Worm (Caenorhabditis elegans) whole organism, young adult: Measurements from ENCODE around the gene F36D4.4.

ENCODE experiments used
- B0019.2 ChIP-seq: fragments of 200-800 bp; sonication (Bioruptor generic); conservative IDR thresholded peaks from 2 replicates; pipeline ENCODE4 v1.3.6; 2022; ENCODE audit warnings: missing genetic modification reagents, missing genetic modification characterization, missing compliant biosample characterization
- C17E4.6 ChIP-seq: fragments of 200-800 bp; sonication (Bioruptor generic); IDR thresholded peaks from 2 replicates; pipeline ENCODE4 v1.3.6; 2022; ENCODE audit warnings: missing genetic modification reagents, missing genetic modification characterization, missing compliant biosample characterization
- D2030.7 ChIP-seq: fragments of 200-800 bp; sonication (Bioruptor generic); IDR thresholded peaks from 2 replicates; pipeline ENCODE4 v1.3.6; 2022; ENCODE audit warnings: missing genetic modification reagents, missing genetic modification characterization, missing compliant biosample characterization
- F33H1.4 ChIP-seq: fragments of 200-800 bp; sonication (Bioruptor generic); IDR thresholded peaks from 2 replicates; pipeline ENCODE4 v1.3.6; 2022; ENCODE audit warnings: missing genetic modification reagents, missing genetic modification characterization, missing compliant biosample characterization
- F39B2.1 ChIP-seq: fragments of 200-800 bp; sonication (Bioruptor generic); IDR thresholded peaks from 2 replicates; pipeline ENCODE4 v1.3.6; 2022; ENCODE audit warnings: missing genetic modification reagents, missing genetic modification characterization, missing compliant biosample characterization
- Y53G8AR.9 ChIP-seq: fragments of 200-800 bp; sonication (Bioruptor generic); conservative IDR thresholded peaks from 2 replicates; pipeline ENCODE4 v1.3.6; 2022; ENCODE audit warnings: missing genetic modification reagents, missing genetic modification characterization, missing compliant biosample characterization
- Y95B8A.8 ChIP-seq: fragments of 200-800 bp; sonication (Bioruptor generic); IDR thresholded peaks from 2 replicates; pipeline ENCODE4 v1.3.6; 2022; ENCODE audit warnings: missing genetic modification reagents, missing genetic modification characterization, missing compliant biosample characterization
- ZK185.1 ChIP-seq: sonication (generic microtip); optimal IDR thresholded peaks from 2 replicates; lab custom pipeline; 2016; ENCODE audit warnings: mild to moderate bottlenecking, missing genetic modification characterization, missing compliant biosample characterization; ENCODE audit not compliant: poor library complexity, severe bottlenecking
- ama-1 ChIP-seq, 3 experiments: fragments of 150-350 bp in 1 of 3; sonication (generic microtip) in 2 of 3; optimal IDR thresholded peaks; 2 replicates each; lab custom pipeline; 2014 to 2018; ENCODE audit warnings: missing biosample characterization in 2 of 3, missing genetic modification characterization in 2 of 3, missing genetic modification reagents in 2 of 3
- attf-6 ChIP-seq: fragments of 200-800 bp; sonication (Bioruptor generic); IDR thresholded peaks from 2 replicates; pipeline ENCODE4 v1.3.6; 2022; ENCODE audit warnings: missing genetic modification reagents, missing genetic modification characterization, missing compliant biosample characterization
- bed-2 ChIP-seq: fragments of 200-800 bp; sonication (Bioruptor generic); IDR thresholded peaks from 2 replicates; pipeline ENCODE4 v1.3.6; 2022; ENCODE audit warnings: missing genetic modification reagents, missing genetic modification characterization, missing compliant biosample characterization
- cebp-1 ChIP-seq, 2 experiments: fragments of 200-800 bp in 1 of 2; sonication (Bioruptor generic) in 1 of 2; sonication (generic microtip) in 1 of 2; IDR thresholded peaks in 1 of 2; optimal IDR thresholded peaks in 1 of 2; 2 replicates each; pipeline versions ENCODE4 v1.3.6 to Lab custom; 2017 to 2022; ENCODE audit warnings: missing compliant biosample characterization in 2 of 2, missing genetic modification characterization in 2 of 2, mild to moderate bottlenecking in 1 of 2, missing genetic modification reagents in 1 of 2, moderate library complexity in 1 of 2
- ceh-40 ChIP-seq: fragments of 200-800 bp; sonication (Bioruptor generic); IDR thresholded peaks from 2 replicates; pipeline ENCODE4 v1.3.6; 2022; ENCODE audit warnings: missing genetic modification characterization, missing compliant biosample characterization
- ceh-58 ChIP-seq: fragments of 200-800 bp; sonication (Bioruptor generic); IDR thresholded peaks from 2 replicates; pipeline ENCODE4 v1.3.6; 2022; ENCODE audit warnings: missing genetic modification characterization, missing compliant biosample characterization
- ceh-91 ChIP-seq: fragments of 200-800 bp; sonication (Bioruptor generic); IDR thresholded peaks from 2 replicates; pipeline ENCODE4 v1.3.6; 2022; ENCODE audit warnings: missing genetic modification reagents, missing genetic modification characterization, missing compliant biosample characterization
- dox-1 ChIP-seq: fragments of 200-800 bp; sonication (Bioruptor generic); IDR thresholded peaks from 2 replicates; pipeline ENCODE4 v1.3.6; 2022; ENCODE audit warnings: missing genetic modification reagents, missing genetic modification characterization, missing compliant biosample characterization
- egl-44 ChIP-seq: fragments of 200-800 bp; sonication (Bioruptor generic); IDR thresholded peaks from 2 replicates; pipeline ENCODE4 v1.3.6; 2022; ENCODE audit warnings: missing genetic modification reagents, missing genetic modification characterization, missing compliant biosample characterization
- egrh-3 ChIP-seq: fragments of 200-800 bp; sonication (Bioruptor generic); IDR thresholded peaks from 2 replicates; pipeline ENCODE4 v1.3.6; 2022; ENCODE audit warnings: missing genetic modification reagents, missing genetic modification characterization, missing compliant biosample characterization
- ekl-4 ChIP-seq: fragments of 200-800 bp; sonication (Bioruptor generic); IDR thresholded peaks from 2 replicates; pipeline ENCODE4 v1.3.6; 2022; ENCODE audit warnings: missing genetic modification reagents, missing genetic modification characterization, missing compliant biosample characterization
- hmg-20 ChIP-seq: fragments of 200-800 bp; sonication (Bioruptor generic); IDR thresholded peaks from 2 replicates; pipeline ENCODE4 v1.3.6; 2022; ENCODE audit warnings: missing genetic modification reagents, missing genetic modification characterization, missing compliant biosample characterization
- hsf-1 ChIP-seq: fragments of 200-800 bp; sonication (Bioruptor generic); IDR thresholded peaks from 2 replicates; pipeline ENCODE4 v1.3.6; 2022; ENCODE audit warnings: missing genetic modification reagents, missing genetic modification characterization, missing compliant biosample characterization
- lin-26 ChIP-seq: fragments of 200-800 bp; sonication (Bioruptor generic); IDR thresholded peaks from 2 replicates; pipeline ENCODE4 v1.3.6; 2022; ENCODE audit warnings: missing genetic modification reagents, missing genetic modification characterization, missing compliant biosample characterization
- lin-40 ChIP-seq: sonication (generic microtip); optimal IDR thresholded peaks from 2 replicates; lab custom pipeline; 2016; ENCODE audit warnings: missing genetic modification characterization, mild to moderate bottlenecking, missing compliant biosample characterization, missing genotype, missing genetic modification reagents
- lin-54 ChIP-seq: fragments of 200-800 bp; sonication (Bioruptor generic); optimal IDR thresholded peaks from 2 replicates; lab custom pipeline; 2018; ENCODE audit warnings: mild to moderate bottlenecking, missing genetic modification characterization, missing compliant biosample characterization
- madf-3 ChIP-seq: fragments of 200-800 bp; sonication (Bioruptor generic); IDR thresholded peaks from 2 replicates; pipeline ENCODE4 v1.3.6; 2022; ENCODE audit warnings: missing genetic modification reagents, missing genetic modification characterization, missing compliant biosample characterization
- madf-6 ChIP-seq: fragments of 200-800 bp; sonication (Bioruptor generic); IDR thresholded peaks from 2 replicates; pipeline ENCODE4 v1.3.6; 2022; ENCODE audit warnings: missing genetic modification reagents, missing genetic modification characterization, missing compliant biosample characterization
- nfya-2 ChIP-seq: fragments of 200-800 bp; sonication (Bioruptor generic); IDR thresholded peaks from 2 replicates; pipeline ENCODE4 v1.3.6; 2022; ENCODE audit warnings: missing genetic modification reagents, missing genetic modification characterization, missing compliant biosample characterization
- nhr-120 ChIP-seq: fragments of 200-800 bp; sonication (Bioruptor generic); IDR thresholded peaks from 2 replicates; pipeline ENCODE4 v1.3.6; 2022; ENCODE audit warnings: missing genetic modification characterization, missing compliant biosample characterization
- nhr-179 ChIP-seq: sonication (generic microtip); optimal IDR thresholded peaks from 2 replicates; lab custom pipeline; 2016; ENCODE audit warnings: mild to moderate bottlenecking, missing genetic modification characterization, missing compliant biosample characterization
- pbrm-1 ChIP-seq: fragments of 200-800 bp; sonication (Bioruptor generic); IDR thresholded peaks from 2 replicates; pipeline ENCODE4 v1.3.6; 2022; ENCODE audit warnings: missing genetic modification reagents, missing genetic modification characterization, missing compliant biosample characterization
- rcor-1 ChIP-seq: fragments of 200-800 bp; sonication (Bioruptor generic); IDR thresholded peaks from 2 replicates; pipeline ENCODE4 v1.3.6; 2022; ENCODE audit warnings: missing genetic modification reagents, missing genetic modification characterization, missing compliant biosample characterization
- tlf-1 ChIP-seq: fragments of 200-800 bp; sonication (Bioruptor generic); optimal IDR thresholded peaks from 2 replicates; lab custom pipeline; 2018; ENCODE audit warnings: mild to moderate bottlenecking, missing genetic modification characterization, missing compliant biosample characterization
- unc-62 ChIP-seq: fragments of 150-350 bp; optimal IDR thresholded peaks from 2 replicates; lab custom pipeline; 2014; ENCODE audit warnings: missing biosample characterization, missing genetic modification reagents, missing genetic modification characterization
- ztf-25 ChIP-seq: fragments of 200-800 bp; sonication (Bioruptor generic); IDR thresholded peaks from 2 replicates; pipeline ENCODE4 v1.3.6; 2022; ENCODE audit warnings: missing genetic modification reagents, missing genetic modification characterization, missing compliant biosample characterization
- ztf-28 ChIP-seq: fragments of 200-800 bp; sonication (Bioruptor generic); IDR thresholded peaks from 2 replicates; pipeline ENCODE4 v1.3.6; 2022; ENCODE audit warnings: missing genetic modification reagents, missing genetic modification characterization, missing compliant biosample characterization

F36D4.4 gene

DNA sequence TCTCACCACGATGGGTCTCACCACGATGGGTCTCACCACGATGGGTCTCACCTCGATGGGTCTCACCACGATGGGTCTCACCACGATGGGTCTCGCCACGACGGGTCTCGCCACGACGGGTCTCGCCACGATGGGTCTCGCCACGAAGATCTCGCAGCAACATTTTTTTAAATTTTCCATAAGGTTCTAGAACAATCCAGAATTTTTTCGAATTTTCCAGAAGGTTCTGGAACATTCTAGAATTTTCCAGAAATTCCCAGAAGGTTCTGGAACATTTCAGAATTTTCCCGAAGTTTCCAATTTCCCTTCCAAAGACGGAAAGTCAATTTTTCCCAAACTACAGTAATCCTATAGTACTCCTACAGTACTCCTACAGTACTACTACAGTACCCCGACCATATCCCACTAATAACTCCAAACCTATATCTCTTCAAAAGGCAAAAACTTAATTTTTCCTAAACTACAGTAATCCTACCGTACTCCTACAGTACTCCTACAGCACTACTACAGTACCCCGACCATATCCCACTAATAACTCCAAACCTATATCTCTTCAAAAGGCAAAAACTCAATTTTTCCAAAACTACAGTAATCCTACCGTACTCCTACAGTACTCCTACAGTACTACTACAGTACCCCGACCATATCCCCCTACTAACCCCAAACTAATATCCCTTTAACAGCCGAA is 25.0 kb upstream of the F36D4.4 start, which contains the start of gene Y54B9A.1:
Gene Y54B9A.1, minus strand, starts transcription at position 235 of the 688 bp plus-strand sequence.
- TF ChIP-seq pbrm-1 (GFP tag; lab: Robert Waterston, UW) (peak; percentile 65; the same call in 1 of the 2 replicates), F39B2.1 (GFP tag; lab: Robert Waterston, UW) (peak; percentile 73; the same call in 1 of the 2 replicates), madf-6 (GFP tag; lab: Robert Waterston, UW) (peak; percentile 91), rcor-1 (GFP tag; lab: Robert Waterston, UW) (peak; percentile 79), egrh-3 (GFP tag; lab: Robert Waterston, UW) (peak; percentile 19; the same call in 1 of the 2 replicates), ekl-4 (GFP tag; lab: Robert Waterston, UW) (peak; percentile 84), C17E4.6 (GFP tag; lab: Robert Waterston, UW) (peak; percentile 44; the same call in 1 of the 2 replicates), F33H1.4 (GFP tag; lab: Robert Waterston, UW) (peak; percentile 70), attf-6 (GFP tag; lab: Robert Waterston, UW) (peak; percentile 93), dox-1 (GFP tag; lab: Robert Waterston, UW) (peak; percentile 86; the same call in 1 of the 2 replicates), lin-26 (GFP tag; lab: Robert Waterston, UW) (peak; percentile 79; the same call in 1 of the 2 replicates), hmg-20 (peak; percentile 39; the same call in 1 of the 2 replicates), Y53G8AR.9 (GFP tag; lab: Robert Waterston, UW) (peak; percentile 74), bed-2 (GFP tag; lab: Robert Waterston, UW) (0 out of 2 replicates have a peak, but pooled peaks have one; percentile 34), madf-3 (GFP tag; lab: Robert Waterston, UW) (peak; percentile 91), ceh-40 (GFP tag; lab: Robert Waterston, UW) (peak; percentile 63; the same call in 1 of the 2 replicates), hsf-1 (peak; percentile 94), D2030.7 (0 out of 2 replicates have a peak, but pooled peaks have one; percentile 49), ceh-58 (0 out of 2 replicates have a peak, but pooled peaks have one; percentile 79), ceh-91 (0 out of 2 replicates have a peak, but pooled peaks have one; percentile 8), nhr-120 (GFP tag; lab: Robert Waterston, UW) (0 out of 2 replicates have a peak, but pooled peaks have one; percentile 8)

ce11 chrV:9438629-9439028 is 24.2 kb upstream of the F36D4.4 start:
- peak; percentile 92 for TF ChIP-seq hsf-1
- TF ChIP-seq, all 124 proteins: peak for 1; not testable (repeated sequence) for 123

DNA sequence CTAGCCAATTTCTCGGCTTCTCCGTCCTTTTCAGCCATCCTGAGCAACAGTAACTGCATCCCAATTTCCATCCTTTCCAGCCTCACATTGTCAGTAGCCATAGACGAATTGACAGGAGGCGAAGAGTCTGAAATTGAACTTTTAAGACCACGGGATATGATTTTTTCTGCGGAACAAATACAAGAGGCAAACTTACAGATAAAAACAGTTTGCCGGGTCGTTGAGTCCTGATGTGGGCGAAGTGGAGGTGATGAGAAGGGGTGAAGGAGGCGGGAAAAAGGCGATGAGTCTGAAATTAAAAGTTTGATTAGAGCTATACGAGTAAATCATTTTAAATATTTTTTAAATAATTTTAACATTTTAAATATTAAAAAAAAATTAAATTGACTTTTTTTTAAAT is 12.7 kb upstream of the F36D4.4 start, which contains the start of gene F36D4.6:
Gene F36D4.6, minus strand, starts transcription at position 101 of the 400 bp plus-strand sequence.
- no peak for TF ChIP-seq nhr-179
- no peak for TF ChIP-seq unc-62
- no peak for TF ChIP-seq Y95B8A.8
- no peak for TF ChIP-seq ztf-28
- TF ChIP-seq B0019.2 (GFP tag; lab: Robert Waterston, UW) = no peak
- no peak for TF ChIP-seq nfya-2 (GFP tag; lab: Robert Waterston, UW)
- TF ChIP-seq tlf-1 = no peak
- no peak for TF ChIP-seq egrh-3 (GFP tag; lab: Robert Waterston, UW)
- no peak for TF ChIP-seq pbrm-1 (GFP tag; lab: Robert Waterston, UW)
- TF ChIP-seq egl-44 (GFP tag; lab: Robert Waterston, UW) = no peak
- no peak for TF ChIP-seq dox-1 (GFP tag; lab: Robert Waterston, UW)

- no peak for TF ChIP-seq cebp-1 (GFP tag; IDR thresholded peaks at IDR 0.05; lab: Robert Waterston, UW)
- peak; percentile 20 for TF ChIP-seq cebp-1 (tag; optimal IDR thresholded peaks at IDR 0.05; lab: Kevin White, UChicago)
- TF ChIP-seq lin-40 = no peak
- TF ChIP-seq dox-1 (GFP tag; lab: Robert Waterston, UW) = no peak
- no peak for TF ChIP-seq ZK185.1
- TF ChIP-seq ztf-25 (GFP tag; lab: Robert Waterston, UW) = no peak
- TF ChIP-seq ama-1 (optimal IDR thresholded peaks at IDR 0.05; lab: Kevin White, UChicago) = no peak
- no peak for TF ChIP-seq ama-1 (GFP tag; optimal IDR thresholded peaks at IDR 0.05; lab: Kevin White, UChicago)
- no peak for TF ChIP-seq lin-54
These were observed 11.2 kb upstream of the F36D4.4 start, which contains the start of gene F36D4.5 for ce11 chrV:9425593-9425992. Gene F36D4.5 (minus strand): TSS chrV:9425817.
